Fruit fly (Drosophila melanogaster): ENCODE data around the gene obst-I.

The obst-I gene

dm6 chr3L:2243846-2244528, 23.7 kb upstream of the obst-I start, which contains the start of gene CG32301:
TSS of gene CG32301 (plus strand) at chr3L:2244478.
- no peak for TF ChIP-seq lola (GFP tag; optimal IDR thresholded peaks at IDR 0.05)
- peak; percentile 96 for TF ChIP-seq Myc (optimal IDR thresholded peaks at IDR 0.05)
- TF ChIP-seq N (GFP tag; optimal IDR thresholded peaks at IDR 0.05): peak; percentile 15
- peak; percentile 46 for TF ChIP-seq Vsx2 (GFP tag; optimal IDR thresholded peaks at IDR 0.05; ENCODE audit: partially characterized antibody)
- no peak for TF ChIP-seq sv (GFP tag; optimal IDR thresholded peaks at IDR 0.05)

- TF ChIP-seq Hnf4 (GFP tag; optimal IDR thresholded peaks at IDR 0.05) (no peak), lola (GFP tag; optimal IDR thresholded peaks at IDR 0.05) (no peak), Vsx2 (GFP tag; optimal IDR thresholded peaks at IDR 0.05; ENCODE audit: partially characterized antibody) (no peak), h (GFP tag; optimal IDR thresholded peaks at IDR 0.05) (no peak), N (GFP tag; optimal IDR thresholded peaks at IDR 0.05) (no peak), Dif (GFP tag; optimal IDR thresholded peaks at IDR 0.05; ENCODE audit: partially characterized antibody) (no peak), Rel (GFP tag; optimal IDR thresholded peaks at IDR 0.05) (no peak), Rel (tag; optimal IDR thresholded peaks at IDR 0.05) (no peak), Hr83 (GFP tag; optimal IDR thresholded peaks at IDR 0.05; ENCODE audit: poor library complexity, severe bottlenecking) (no peak), CG32264 (GFP tag; optimal IDR thresholded peaks at IDR 0.05) (no peak), dl (GFP tag; optimal IDR thresholded peaks at IDR 0.05; ENCODE audit: insufficient read depth in 1 of 2, partially characterized antibody in 2 of 2) (no peak), sage (GFP tag; optimal IDR thresholded peaks at IDR 0.05) (no peak), GATAd (GFP tag; optimal IDR thresholded peaks at IDR 0.05) (no peak), Myc (optimal IDR thresholded peaks at IDR 0.05) (no peak), Mio (GFP tag; optimal IDR thresholded peaks at IDR 0.05) (no peak), Sp1 (GFP tag; optimal IDR thresholded peaks at IDR 0.05) (no peak), CrebA (GFP tag; optimal IDR thresholded peaks at IDR 0.05; ENCODE audit: borderline replicate concordance) (no peak), foxo (GFP tag; optimal IDR thresholded peaks at IDR 0.05) (no peak)
Measured at dm6 chr3L:2248335-2248734, 19.3 kb upstream of the obst-I start, which contains the start of gene CG32305. TSS of gene CG32305 (plus strand) at chr3L:2248635.

dm6 chr3L:2253962-2254662, 13.5 kb upstream of the obst-I start:
- TF ChIP-seq Hr83 (GFP tag; optimal IDR thresholded peaks at IDR 0.05; ENCODE audit: poor library complexity, severe bottlenecking) (peak; percentile 64), Hnf4 (GFP tag; optimal IDR thresholded peaks at IDR 0.05) (no peak)

- TF ChIP-seq psq (GFP tag; optimal IDR thresholded peaks at IDR 0.05) (no peak), sage (GFP tag; optimal IDR thresholded peaks at IDR 0.05) (no peak), lola (GFP tag; optimal IDR thresholded peaks at IDR 0.05) (no peak), jim (GFP tag; optimal IDR thresholded peaks at IDR 0.05) (no peak), brk (GFP tag; optimal IDR thresholded peaks at IDR 0.05) (no peak), rgr (GFP tag; optimal IDR thresholded peaks at IDR 0.05) (no peak), tai (GFP tag; optimal IDR thresholded peaks at IDR 0.05) (no peak), CG32264 (GFP tag; optimal IDR thresholded peaks at IDR 0.05) (no peak)
Measured at dm6 chr3L:2255775-2256174, 11.9 kb upstream of the obst-I start.

- TF ChIP-seq ey (GFP tag; optimal IDR thresholded peaks at IDR 0.05): no peak
- TF ChIP-seq OdsH (GFP tag; optimal IDR thresholded peaks at IDR 0.05): no peak
- TF ChIP-seq Vsx2 (GFP tag; optimal IDR thresholded peaks at IDR 0.05; ENCODE audit: partially characterized antibody): no peak
- no peak for TF ChIP-seq dsf (GFP tag; optimal IDR thresholded peaks at IDR 0.05; ENCODE audit: borderline replicate concordance)
- TF ChIP-seq Dfd (GFP tag; optimal IDR thresholded peaks at IDR 0.05): no peak
- TF ChIP-seq N (GFP tag; optimal IDR thresholded peaks at IDR 0.05): no peak
- no peak for TF ChIP-seq Hnf4 (GFP tag; optimal IDR thresholded peaks at IDR 0.05)
- no peak for TF ChIP-seq dmrt93B (GFP tag; optimal IDR thresholded peaks at IDR 0.05)
- TF ChIP-seq Hr83 (GFP tag; optimal IDR thresholded peaks at IDR 0.05; ENCODE audit: poor library complexity, severe bottlenecking): no peak
Measured at dm6 chr3L:2256422-2257172, 11.1 kb upstream of the obst-I start.
